Fruit fly (Drosophila melanogaster) S2 (cell line): Measurements from ENCODE around the gene CG13950.

ENCODE experiments used
- CG8478 ChIP-seq: fragments of >200 bp; optimal IDR thresholded peaks from 2 replicates; lab custom pipeline; 2018
- CTCF ChIP-seq, 2 experiments: fragments of >200 bp; optimal IDR thresholded peaks; 2 replicates each; lab custom pipeline; 2018

- TF ChIP-seq CG8478 (no peak), CTCF (optimal IDR thresholded peaks at IDR 0.05; lab: Kevin White, UChicago) (no peak)
Observed at dm6 chr2L:847988-848622, 11.9 kb upstream of the CG13950 start.
